Worm (Caenorhabditis elegans) whole organism, L4 larva: ENCODE data around the gene hrpf-2.

Experiments
- D1046.2 ChIP-seq: fragments of 200-800 bp; sonication (Bioruptor generic); IDR thresholded peaks from 2 replicates; pipeline ENCODE4 v1.3.6; 2022; ENCODE audit warnings: missing genetic modification characterization, missing compliant biosample characterization
- F37D6.2 ChIP-seq: sonication (generic microtip); optimal IDR thresholded peaks from 2 replicates; lab custom pipeline; 2016; ENCODE audit warnings: mild to moderate bottlenecking, missing genetic modification characterization, missing compliant biosample characterization
- F49E8.2 ChIP-seq: sonication (generic microtip); optimal IDR thresholded peaks from 2 replicates; lab custom pipeline; 2016; ENCODE audit warnings: missing compliant biosample characterization, mild to moderate bottlenecking, missing genetic modification characterization, borderline replicate concordance
- R02D3.7 ChIP-seq: fragments of 150-350 bp; sonication (generic microtip); optimal IDR thresholded peaks from 3 replicates; lab custom pipeline; 2014; ENCODE audit warnings: missing biosample characterization, missing genetic modification characterization
- Y105C5A.15 ChIP-seq: fragments of 200-800 bp; sonication (Bioruptor generic); IDR thresholded peaks from 2 replicates; pipeline ENCODE4 v1.3.6; 2022; ENCODE audit warnings: missing genetic modification characterization, missing compliant biosample characterization
- Y48G9A.11 ChIP-seq: fragments of 200-800 bp; sonication (Bioruptor generic); IDR thresholded peaks from 2 replicates; pipeline ENCODE4 v1.3.6; 2022; ENCODE audit warnings: missing genetic modification reagents, missing genetic modification characterization, missing compliant biosample characterization
- Y75B8A.6 ChIP-seq: fragments of 200-800 bp; sonication (Bioruptor generic); IDR thresholded peaks from 2 replicates; pipeline ENCODE4 v1.3.6; 2022; ENCODE audit warnings: missing genetic modification reagents, missing genetic modification characterization, missing compliant biosample characterization
- ZK546.5 ChIP-seq, 2 experiments: sonication (generic microtip); optimal IDR thresholded peaks; 2 replicates each; lab custom pipeline; 2017; ENCODE audit warnings: missing biosample characterization in 2 of 2, missing genetic modification characterization in 2 of 2
- arid-1 ChIP-seq: fragments of 200-800 bp; sonication (Bioruptor generic); conservative IDR thresholded peaks from 2 replicates; pipeline ENCODE4 v1.3.6; 2022; ENCODE audit warnings: missing genetic modification reagents, missing genetic modification characterization, missing compliant biosample characterization
- attf-4 ChIP-seq: sonication (generic microtip); optimal IDR thresholded peaks from 3 replicates; lab custom pipeline; 2017; ENCODE audit warnings: missing biosample characterization, missing genetic modification characterization
- ceh-62 ChIP-seq: sonication (generic microtip); optimal IDR thresholded peaks from 2 replicates; lab custom pipeline; 2017; ENCODE audit warnings: missing biosample characterization, missing genetic modification characterization
- ceh-82 ChIP-seq: sonication (generic microtip); optimal IDR thresholded peaks from 2 replicates; lab custom pipeline; 2017; ENCODE audit warnings: missing biosample characterization, missing genetic modification characterization
- fkh-10 ChIP-seq: fragments of 150-350 bp; optimal IDR thresholded peaks from 2 replicates; lab custom pipeline; 2014; ENCODE audit warnings: missing biosample characterization, missing genetic modification reagents, missing genetic modification characterization
- fos-1 ChIP-seq: fragments of 150-350 bp; optimal IDR thresholded peaks from 2 replicates; lab custom pipeline; 2014; ENCODE audit warnings: missing biosample characterization, missing genetic modification characterization
- hmg-1.1 ChIP-seq: fragments of 200-800 bp; sonication (Bioruptor generic); IDR thresholded peaks from 2 replicates; pipeline ENCODE4 v1.3.6; 2022; ENCODE audit warnings: missing genetic modification reagents, missing genetic modification characterization, missing compliant biosample characterization
- lin-1 ChIP-seq: fragments of 200-800 bp; sonication (Bioruptor generic); IDR thresholded peaks from 2 replicates; pipeline ENCODE4 v1.3.6; 2022; ENCODE audit warnings: missing genetic modification reagents, missing genetic modification characterization, missing compliant biosample characterization
- lin-13 ChIP-seq: fragments of 150-350 bp; optimal IDR thresholded peaks from 2 replicates; lab custom pipeline; 2014; ENCODE audit warnings: missing biosample characterization, missing genetic modification reagents, missing genetic modification characterization
- lin-38 ChIP-seq: fragments of 200-800 bp; sonication (Bioruptor generic); IDR thresholded peaks from 2 replicates; pipeline ENCODE4 v1.3.6; 2022; ENCODE audit warnings: missing genetic modification reagents, missing genetic modification characterization, missing compliant biosample characterization
- mdt-29 ChIP-seq: fragments of 200-800 bp; sonication (Bioruptor generic); IDR thresholded peaks from 2 replicates; pipeline ENCODE4 v1.3.6; 2022; ENCODE audit warnings: missing genetic modification reagents, missing genetic modification characterization, missing compliant biosample characterization
- mep-1 ChIP-seq: fragments of 150-350 bp; sonication (generic microtip); optimal IDR thresholded peaks from 3 replicates; lab custom pipeline; 2014; ENCODE audit warnings: missing biosample characterization, missing genetic modification characterization
- mes-2 ChIP-seq: sonication (generic microtip); optimal IDR thresholded peaks from 2 replicates; lab custom pipeline; 2016; ENCODE audit warnings: missing genotype, mild to moderate bottlenecking, missing genetic modification characterization, missing compliant biosample characterization; ENCODE audit not compliant: poor library complexity, severe bottlenecking
- nhr-102 ChIP-seq: sonication (generic microtip); optimal IDR thresholded peaks from 2 replicates; lab custom pipeline; 2016; ENCODE audit warnings: mild to moderate bottlenecking, missing genetic modification characterization, moderate library complexity, missing compliant biosample characterization
- nhr-237 ChIP-seq: sonication (generic microtip); optimal IDR thresholded peaks from 2 replicates; lab custom pipeline; 2017; ENCODE audit warnings: missing biosample characterization, missing genetic modification characterization
- pha-4 ChIP-seq, 2 experiments: fragments of 150-350 bp in 1 of 2; fragments of 200-800 bp in 1 of 2; sonication (Bioruptor generic) in 1 of 2; IDR thresholded peaks in 1 of 2; optimal IDR thresholded peaks in 1 of 2; 2 replicates each; pipeline versions ENCODE4 v1.3.6 to Lab custom; 2014 to 2022; ENCODE audit warnings: missing genetic modification characterization in 2 of 2, missing genetic modification reagents in 2 of 2, missing biosample characterization in 1 of 2, missing compliant biosample characterization in 1 of 2
- php-3 ChIP-seq: fragments of 200-800 bp; sonication (Bioruptor generic); IDR thresholded peaks from 2 replicates; pipeline ENCODE4 v1.3.6; 2022; ENCODE audit warnings: missing genetic modification reagents, missing genetic modification characterization, missing compliant biosample characterization
- skn-1 ChIP-seq: fragments of 150-350 bp; optimal IDR thresholded peaks from 2 replicates; lab custom pipeline; 2014; ENCODE audit warnings: missing biosample characterization, missing genetic modification characterization
- snpc-1.2 ChIP-seq: fragments of 200-800 bp; sonication (Bioruptor generic); IDR thresholded peaks from 2 replicates; pipeline ENCODE4 v1.3.6; 2022; ENCODE audit warnings: missing genetic modification reagents, missing genetic modification characterization, missing compliant biosample characterization
- spr-3 ChIP-seq: fragments of 200-800 bp; sonication (Bioruptor generic); optimal IDR thresholded peaks from 2 replicates; lab custom pipeline; 2018; ENCODE audit warnings: mild to moderate bottlenecking, missing genetic modification characterization, missing compliant biosample characterization
- tag-97 ChIP-seq: fragments of 200-800 bp; sonication (Bioruptor generic); IDR thresholded peaks from 2 replicates; pipeline ENCODE4 v1.3.6; 2022; ENCODE audit warnings: missing genetic modification characterization, missing compliant biosample characterization
- unc-130 ChIP-seq: sonication (generic microtip); optimal IDR thresholded peaks from 2 replicates; lab custom pipeline; 2016; ENCODE audit warnings: missing genetic modification reagents, missing genetic modification characterization, missing compliant biosample characterization
- vab-7 ChIP-seq: fragments of 200-800 bp; sonication (Bioruptor generic); IDR thresholded peaks from 2 replicates; pipeline ENCODE4 v1.3.6; 2022; ENCODE audit warnings: missing genetic modification reagents, missing genetic modification characterization, missing compliant biosample characterization
- zag-1 ChIP-seq: fragments of 150-350 bp; optimal IDR thresholded peaks from 2 replicates; lab custom pipeline; 2014; ENCODE audit warnings: missing biosample characterization, missing genetic modification characterization
- zfp-2 ChIP-seq: sonication (generic microtip); optimal IDR thresholded peaks from 2 replicates; lab custom pipeline; 2016; ENCODE audit warnings: mild to moderate bottlenecking, missing genetic modification characterization, missing compliant biosample characterization
- zip-11 ChIP-seq: fragments of 200-800 bp; sonication (Bioruptor generic); IDR thresholded peaks from 2 replicates; pipeline ENCODE4 v1.3.6; 2022; ENCODE audit warnings: missing genetic modification characterization, missing compliant biosample characterization

hrpf-2 gene

DNA sequence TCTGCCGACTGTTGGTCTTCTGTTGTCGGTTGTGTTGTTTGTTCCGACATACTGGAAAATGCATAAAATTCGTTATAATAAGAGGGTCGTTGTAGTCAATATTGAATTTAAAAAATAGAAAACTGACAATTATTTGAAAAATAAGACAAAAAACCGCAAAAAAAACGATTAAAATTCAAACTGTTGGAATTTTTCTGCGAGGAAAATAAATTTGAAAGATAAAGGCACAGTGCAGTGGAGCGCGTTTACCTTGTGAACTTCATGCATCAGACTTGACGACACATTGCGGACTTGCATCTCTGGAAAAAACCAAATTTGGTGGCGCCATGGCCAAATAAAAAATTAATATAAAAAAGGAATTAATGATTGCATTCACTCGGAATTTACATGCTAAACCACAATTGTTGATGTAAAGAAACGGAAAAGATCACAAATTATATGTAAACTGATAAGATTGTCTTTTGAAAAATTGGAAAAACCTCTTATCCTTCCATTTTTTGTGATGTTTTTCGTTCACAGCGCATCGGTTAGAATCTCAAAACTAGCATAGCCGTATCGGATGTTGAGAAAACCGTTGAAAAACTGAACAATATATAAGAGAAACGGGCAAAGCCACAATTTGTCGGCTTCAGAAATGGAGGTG is at the start of gene hrpf-2, which contains the start of gene bli-6 (continued):
- peak; percentile 1 for TF ChIP-seq zfp-2
- peak; percentile 17 for TF ChIP-seq nhr-102 (tag; lab: Kevin White, UChicago)
- TF ChIP-seq snpc-1.2 (GFP tag; lab: Robert Waterston, UW) = peak; percentile 75
- no peak for TF ChIP-seq vab-7 (GFP tag; lab: Robert Waterston, UW)
- no peak for TF ChIP-seq nhr-237 (tag; lab: Kevin White, UChicago)
- no peak for TF ChIP-seq fos-1 (tag; lab: Kevin White, UChicago)
- 0 out of 2 replicates have a peak, but pooled peaks have one; percentile 13 for TF ChIP-seq arid-1 (GFP tag; lab: Robert Waterston, UW)
- peak; percentile 40; the same call in 1 of the 2 replicates for TF ChIP-seq hmg-1.1 (GFP tag; lab: Robert Waterston, UW)
- no peak for TF ChIP-seq ZK546.5 (tag; optimal IDR thresholded peaks at IDR 0.05; lab: Kevin White, UChicago)
- TF ChIP-seq zag-1 (tag; lab: Kevin White, UChicago) = no peak
- TF ChIP-seq spr-3 (GFP tag; lab: Kevin White, UChicago) = no peak
- no peak for TF ChIP-seq attf-4 (tag; lab: Kevin White, UChicago)
- no peak for TF ChIP-seq D1046.2 (GFP tag; lab: Robert Waterston, UW)
- TF ChIP-seq ceh-82 (tag; lab: Kevin White, UChicago) = no peak
- no peak for TF ChIP-seq F37D6.2 (tag; lab: Kevin White, UChicago)
- no peak for TF ChIP-seq Y75B8A.6 (GFP tag; lab: Robert Waterston, UW)
- no peak for TF ChIP-seq pha-4 (GFP tag; IDR thresholded peaks at IDR 0.05; lab: Robert Waterston, UW)
- TF ChIP-seq pha-4 (tag; optimal IDR thresholded peaks at IDR 0.05; lab: Kevin White, UChicago) = peak; percentile 44
- TF ChIP-seq R02D3.7 (tag; lab: Kevin White, UChicago) = no peak
- peak; percentile 62 for TF ChIP-seq mep-1
- TF ChIP-seq php-3 (GFP tag; lab: Robert Waterston, UW) = no peak
- no peak for TF ChIP-seq tag-97 (GFP tag; lab: Robert Waterston, UW)
- no peak for TF ChIP-seq mdt-29 (GFP tag; lab: Robert Waterston, UW)
- peak; percentile 54 for TF ChIP-seq fkh-10
- TF ChIP-seq skn-1 = no peak
- no peak for TF ChIP-seq zip-11 (GFP tag; lab: Robert Waterston, UW)
- no peak for TF ChIP-seq Y105C5A.15 (GFP tag; lab: Robert Waterston, UW)
- TF ChIP-seq mes-2 (tag; lab: Kevin White, UChicago) = peak; percentile 81
- no peak for TF ChIP-seq ceh-62 (tag; lab: Kevin White, UChicago)

ce11 chrIV:6423381-6423780 is 47.1 kb upstream of the hrpf-2 start:
- TF ChIP-seq snpc-1.2 (GFP tag; lab: Robert Waterston, UW) (peak; percentile 92), lin-38 (peak; percentile 51; the same call in 1 of the 2 replicates), Y48G9A.11 (peak; percentile 62)

DNA sequence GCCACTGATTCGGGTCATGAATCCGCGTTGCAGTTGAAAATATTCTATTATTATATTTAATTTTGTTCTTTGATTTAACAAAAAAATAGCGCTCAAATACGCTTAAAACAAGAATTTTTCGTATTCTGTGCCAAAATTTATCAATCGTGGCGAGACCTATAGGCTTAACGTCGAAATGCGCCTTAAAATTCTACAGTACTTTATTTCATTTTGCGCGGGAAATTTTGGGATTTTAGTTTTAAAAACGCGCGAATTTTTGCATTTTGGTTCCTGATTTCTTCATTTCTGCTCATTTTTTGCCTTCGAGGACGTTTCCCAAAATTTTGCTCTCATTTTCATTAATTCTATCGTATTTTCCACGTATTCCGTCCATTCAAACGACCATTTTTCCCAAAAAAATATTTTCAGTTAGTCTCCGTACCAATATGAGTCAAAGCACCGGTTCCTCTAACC is 44.9 kb upstream of the hrpf-2 start, which contains the start of gene puf-11:
TSS of gene puf-11 (plus strand) at position 403 of the 453 bp plus-strand sequence.
- TF ChIP-seq lin-13 (GFP tag; lab: Kevin White, UChicago) (no peak), lin-38 (peak; percentile 67), unc-130 (peak; percentile 80), Y48G9A.11 (peak; percentile 87), F49E8.2 (tag; lab: Kevin White, UChicago) (peak; percentile 78), lin-1 (GFP tag; lab: Robert Waterston, UW) (no peak), snpc-1.2 (GFP tag; lab: Robert Waterston, UW) (peak; percentile 91)
